Worm (Caenorhabditis elegans): ENCODE data around the gene clec-263.

ce11 chrV:20600704-20601103, 26.3 kb downstream of the clec-263 start:
- TF ChIP-seq ztf-11 (tag; optimal IDR thresholded peaks at IDR 0.05) (no peak), pha-4 (tag; optimal IDR thresholded peaks at IDR 0.05) (no peak), snpc-4 (tag; optimal IDR thresholded peaks at IDR 0.05) (no peak)
